Worm (Caenorhabditis elegans): ENCODE data around the gene chil-7.

DNA sequence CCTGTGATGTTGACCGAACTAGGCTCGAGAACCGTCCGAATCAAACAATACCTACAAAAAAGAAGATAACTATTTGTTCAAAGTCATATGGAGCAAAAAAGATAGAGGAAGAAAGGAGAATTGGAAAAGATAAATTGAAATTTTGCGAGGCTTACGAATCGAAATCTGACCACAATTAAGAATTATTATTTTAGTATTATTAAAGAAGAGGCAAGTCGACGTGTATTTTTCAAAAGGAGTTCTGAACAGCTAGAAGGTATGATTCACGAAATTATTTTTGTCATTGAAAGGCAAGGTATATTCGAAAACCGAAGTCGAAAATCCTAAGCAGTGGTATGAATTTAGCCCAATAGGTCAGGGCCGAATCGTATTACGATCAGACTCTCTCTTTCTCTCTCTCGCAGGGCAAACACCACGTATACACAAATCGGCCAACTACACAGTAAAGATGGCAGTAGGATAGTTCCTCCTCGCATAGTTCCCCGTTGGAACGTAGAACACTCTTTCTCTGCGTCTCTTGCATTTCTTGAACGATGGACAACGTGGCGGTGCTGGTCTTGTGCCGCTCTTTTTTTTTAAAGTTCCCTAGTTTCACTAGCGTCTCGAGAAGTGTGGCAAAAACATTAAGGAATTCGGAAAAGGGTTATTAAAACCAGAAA is 20.2 kb upstream of the chil-7 start, which contains the start of gene vgln-1:
- TF ChIP-seq Y67H2A.10 (GFP tag; conservative IDR thresholded peaks at IDR 0.05), result no peak
- no peak for TF ChIP-seq sea-2 (GFP tag; IDR thresholded peaks at IDR 0.05)

Measured in whole organism, young adult.